Worm (Caenorhabditis elegans) whole organism, L4 larva: Measurements from ENCODE around the gene pkc-1.

Experiments used
- D1046.2 ChIP-seq: fragments of 200-800 bp; sonication (Bioruptor generic); IDR thresholded peaks from 2 replicates; pipeline ENCODE4 v1.3.6; 2022; ENCODE audit warnings: missing genetic modification characterization, missing compliant biosample characterization
- F37D6.2 ChIP-seq: sonication (generic microtip); optimal IDR thresholded peaks from 2 replicates; lab custom pipeline; 2016; ENCODE audit warnings: mild to moderate bottlenecking, missing genetic modification characterization, missing compliant biosample characterization
- F49E8.2 ChIP-seq: sonication (generic microtip); optimal IDR thresholded peaks from 2 replicates; lab custom pipeline; 2016; ENCODE audit warnings: missing compliant biosample characterization, mild to moderate bottlenecking, missing genetic modification characterization, borderline replicate concordance
- Y5F2A.4 ChIP-seq: fragments of 200-800 bp; sonication (Bioruptor generic); optimal IDR thresholded peaks from 2 replicates; lab custom pipeline; 2018; ENCODE audit warnings: mild to moderate bottlenecking, missing genetic modification characterization, missing compliant biosample characterization
- aha-1 ChIP-seq: fragments of 150-350 bp; peaks from one replicate; lab custom pipeline; 2014; ENCODE audit warnings: missing biosample characterization, missing genetic modification characterization
- ceh-32 ChIP-seq: sonication (generic microtip); optimal IDR thresholded peaks from 2 replicates; lab custom pipeline; 2016; ENCODE audit warnings: mild to moderate bottlenecking, missing genetic modification characterization, missing compliant biosample characterization; ENCODE audit not compliant: poor library complexity
- ceh-62 ChIP-seq: sonication (generic microtip); optimal IDR thresholded peaks from 2 replicates; lab custom pipeline; 2017; ENCODE audit warnings: missing biosample characterization, missing genetic modification characterization
- ces-1 ChIP-seq: fragments of 150-350 bp; sonication (generic microtip); optimal IDR thresholded peaks from 4 replicates; lab custom pipeline; 2014; ENCODE audit warnings: missing biosample characterization, missing genetic modification reagents, missing genetic modification characterization
- ctbp-1 ChIP-seq: fragments of 200-800 bp; sonication (Bioruptor generic); IDR thresholded peaks from 2 replicates; pipeline ENCODE4 v1.3.6; 2022; ENCODE audit warnings: missing genetic modification reagents, missing genetic modification characterization, missing compliant biosample characterization
- daf-16 ChIP-seq, 3 experiments: sonication (generic microtip); optimal IDR thresholded peaks; 2 replicates each; lab custom pipeline; 2016 to 2017; ENCODE audit warnings: missing genetic modification characterization in 3 of 3, missing genetic modification reagents in 3 of 3, mild to moderate bottlenecking in 2 of 3, missing compliant biosample characterization in 2 of 3, missing biosample characterization in 1 of 3, moderate library complexity in 1 of 3
- dmd-6 ChIP-seq: fragments of 200-800 bp; sonication (Bioruptor generic); IDR thresholded peaks from 2 replicates; pipeline ENCODE4 v1.3.6; 2022; ENCODE audit warnings: missing genetic modification reagents, missing genetic modification characterization, missing compliant biosample characterization
- dmd-9 ChIP-seq: fragments of 200-800 bp; sonication (Bioruptor generic); IDR thresholded peaks from 2 replicates; pipeline ENCODE4 v1.3.6; 2022; ENCODE audit warnings: missing genetic modification reagents, missing genetic modification characterization, missing compliant biosample characterization
- dve-1 ChIP-seq: sonication (generic microtip); optimal IDR thresholded peaks from 2 replicates; lab custom pipeline; 2017; ENCODE audit warnings: antibody characterized with exemption, mild to moderate bottlenecking, missing genetic modification characterization, missing compliant biosample characterization; ENCODE audit not compliant: insufficient read depth
- egl-43 ChIP-seq: fragments of 200-800 bp; sonication (Bioruptor generic); IDR thresholded peaks from 2 replicates; pipeline ENCODE4 v1.3.6; 2022; ENCODE audit warnings: missing genetic modification reagents, missing genetic modification characterization, missing compliant biosample characterization
- fkh-10 ChIP-seq: fragments of 150-350 bp; optimal IDR thresholded peaks from 2 replicates; lab custom pipeline; 2014; ENCODE audit warnings: missing biosample characterization, missing genetic modification reagents, missing genetic modification characterization
- hif-1 ChIP-seq, 2 experiments: sonication (generic microtip); optimal IDR thresholded peaks; 2 replicates each; lab custom pipeline; 2016 to 2017; ENCODE audit warnings: missing compliant biosample characterization in 2 of 2, missing genetic modification characterization in 2 of 2, missing genetic modification reagents in 2 of 2, missing genotype in 2 of 2, mild to moderate bottlenecking in 1 of 2
- hlh-30 ChIP-seq: sonication (generic microtip); optimal IDR thresholded peaks from 2 replicates; lab custom pipeline; 2017; ENCODE audit warnings: antibody characterized with exemption, mild to moderate bottlenecking, missing genetic modification characterization, missing compliant biosample characterization; ENCODE audit not compliant: insufficient read depth
- hmg-1.1 ChIP-seq: fragments of 200-800 bp; sonication (Bioruptor generic); IDR thresholded peaks from 2 replicates; pipeline ENCODE4 v1.3.6; 2022; ENCODE audit warnings: missing genetic modification reagents, missing genetic modification characterization, missing compliant biosample characterization
- lim-7 ChIP-seq: fragments of 200-800 bp; sonication (Bioruptor generic); IDR thresholded peaks from 2 replicates; pipeline ENCODE4 v1.3.6; 2022; ENCODE audit warnings: missing genetic modification characterization, missing compliant biosample characterization
- lin-13 ChIP-seq: fragments of 150-350 bp; optimal IDR thresholded peaks from 2 replicates; lab custom pipeline; 2014; ENCODE audit warnings: missing biosample characterization, missing genetic modification reagents, missing genetic modification characterization
- lin-38 ChIP-seq: fragments of 200-800 bp; sonication (Bioruptor generic); IDR thresholded peaks from 2 replicates; pipeline ENCODE4 v1.3.6; 2022; ENCODE audit warnings: missing genetic modification reagents, missing genetic modification characterization, missing compliant biosample characterization
- lin-39 ChIP-seq: fragments of 150-350 bp; optimal IDR thresholded peaks from 2 replicates; lab custom pipeline; 2014; ENCODE audit warnings: missing biosample characterization, missing genetic modification reagents, missing genetic modification characterization
- lsy-2 ChIP-seq, 2 experiments: fragments of 150-350 bp in 1 of 2; sonication (generic microtip) in 1 of 2; optimal IDR thresholded peaks; 2 replicates each; lab custom pipeline; 2014 to 2017; ENCODE audit warnings: missing biosample characterization in 2 of 2, missing genetic modification characterization in 2 of 2
- mdl-1 ChIP-seq, 2 experiments: fragments of 150-350 bp in 1 of 2; sonication (generic microtip) in 1 of 2; optimal IDR thresholded peaks; 2 replicates each; lab custom pipeline; 2014 to 2017; ENCODE audit warnings: missing biosample characterization in 2 of 2, missing genetic modification characterization in 2 of 2
- mep-1 ChIP-seq: fragments of 150-350 bp; sonication (generic microtip); optimal IDR thresholded peaks from 3 replicates; lab custom pipeline; 2014; ENCODE audit warnings: missing biosample characterization, missing genetic modification characterization
- mxl-3 ChIP-seq: fragments of 200-800 bp; sonication (Bioruptor generic); optimal IDR thresholded peaks from 2 replicates; lab custom pipeline; 2018; ENCODE audit warnings: mild to moderate bottlenecking, missing genetic modification characterization, missing compliant biosample characterization
- nhr-11 ChIP-seq: fragments of 150-350 bp; optimal IDR thresholded peaks from 2 replicates; lab custom pipeline; 2014; ENCODE audit warnings: missing biosample characterization, missing genetic modification characterization
- nhr-6 ChIP-seq: fragments of 150-350 bp; optimal IDR thresholded peaks from 2 replicates; lab custom pipeline; 2014; ENCODE audit warnings: missing biosample characterization, missing genetic modification characterization
- nhr-77 ChIP-seq: fragments of 150-350 bp; optimal IDR thresholded peaks from 2 replicates; lab custom pipeline; 2014; ENCODE audit warnings: missing biosample characterization, missing genetic modification characterization
- rbr-2 ChIP-seq: sonication (generic microtip); optimal IDR thresholded peaks from 2 replicates; lab custom pipeline; 2016; ENCODE audit warnings: missing genotype, missing genetic modification characterization, missing compliant biosample characterization
- snpc-1.2 ChIP-seq: fragments of 200-800 bp; sonication (Bioruptor generic); IDR thresholded peaks from 2 replicates; pipeline ENCODE4 v1.3.6; 2022; ENCODE audit warnings: missing genetic modification reagents, missing genetic modification characterization, missing compliant biosample characterization
- unc-130 ChIP-seq: sonication (generic microtip); optimal IDR thresholded peaks from 2 replicates; lab custom pipeline; 2016; ENCODE audit warnings: missing genetic modification reagents, missing genetic modification characterization, missing compliant biosample characterization
- vab-7 ChIP-seq: fragments of 200-800 bp; sonication (Bioruptor generic); IDR thresholded peaks from 2 replicates; pipeline ENCODE4 v1.3.6; 2022; ENCODE audit warnings: missing genetic modification reagents, missing genetic modification characterization, missing compliant biosample characterization
- zfp-2 ChIP-seq: sonication (generic microtip); optimal IDR thresholded peaks from 2 replicates; lab custom pipeline; 2016; ENCODE audit warnings: mild to moderate bottlenecking, missing genetic modification characterization, missing compliant biosample characterization
- zfp-3 ChIP-seq: fragments of 200-800 bp; sonication (Bioruptor generic); conservative IDR thresholded peaks from 2 replicates; pipeline ENCODE4 v1.3.6; 2022; ENCODE audit warnings: missing genetic modification reagents, missing genetic modification characterization, missing compliant biosample characterization
- zip-11 ChIP-seq: fragments of 200-800 bp; sonication (Bioruptor generic); IDR thresholded peaks from 2 replicates; pipeline ENCODE4 v1.3.6; 2022; ENCODE audit warnings: missing genetic modification characterization, missing compliant biosample characterization
- ztf-7 ChIP-seq: fragments of 150-350 bp; optimal IDR thresholded peaks from 2 replicates; lab custom pipeline; 2014; ENCODE audit warnings: missing biosample characterization, missing genetic modification characterization

pkc-1 gene

DNA sequence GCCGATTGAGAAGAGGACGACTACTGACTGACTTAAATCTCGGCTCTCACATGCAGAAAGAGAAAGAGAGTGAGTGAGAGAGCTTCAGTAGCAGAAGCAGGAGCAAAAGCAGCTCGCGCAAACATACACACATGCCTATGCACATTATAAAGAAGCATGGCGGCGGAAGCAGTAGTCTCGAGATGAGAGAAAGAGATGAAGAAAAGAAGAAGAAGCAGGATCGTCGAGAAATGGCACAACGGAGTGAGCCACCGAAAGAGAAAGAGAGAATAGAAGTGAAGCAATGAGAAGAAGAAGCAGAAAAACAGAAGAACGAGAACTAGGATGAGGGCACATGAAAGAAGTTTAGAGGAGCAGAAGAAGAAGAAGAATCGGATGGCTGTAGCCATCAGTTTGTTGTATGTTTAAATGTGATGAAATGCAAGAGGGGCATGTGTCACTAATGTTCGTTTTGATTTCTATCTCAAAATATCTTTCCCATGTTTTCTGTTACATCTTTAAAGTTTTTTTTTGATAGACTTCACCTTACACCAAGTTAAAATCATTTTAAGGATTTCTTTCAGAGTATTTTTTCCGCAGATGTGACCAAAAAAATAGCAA is 5.0 kb downstream of the pkc-1 start (continued):
- TF ChIP-seq egl-43 (GFP tag; lab: Robert Waterston, UW) = no peak; the same call in 1 of the 2 replicates
- TF ChIP-seq lsy-2 (tag; optimal IDR thresholded peaks at IDR 0.05; lab: Kevin White, UChicago) = peak; percentile 28 to 49
- TF ChIP-seq snpc-1.2 (GFP tag; lab: Robert Waterston, UW) = no peak
- no peak for TF ChIP-seq lim-7 (GFP tag; lab: Robert Waterston, UW)
- TF ChIP-seq hif-1 (tag; optimal IDR thresholded peaks at IDR 0.05; lab: Kevin White, UChicago) = peak in 1 of 2 experiments; percentile 5
- peak; percentile 86 for TF ChIP-seq hlh-30 (tag; lab: Kevin White, UChicago)
- TF ChIP-seq lin-38 (GFP tag; lab: Robert Waterston, UW) = no peak
- TF ChIP-seq unc-130 (GFP tag; lab: Kevin White, UChicago) = no peak
- peak; percentile 93 for TF ChIP-seq fkh-10
- TF ChIP-seq nhr-6 = peak; percentile 39
- peak; percentile 31 for TF ChIP-seq mep-1 (tag; lab: Kevin White, UChicago)
- TF ChIP-seq ceh-62 = no peak
- TF ChIP-seq rbr-2 (tag; lab: Kevin White, UChicago) = peak; percentile 76
- no peak for TF ChIP-seq F49E8.2 (tag; lab: Kevin White, UChicago)
- no peak for TF ChIP-seq zip-11 (GFP tag; lab: Robert Waterston, UW)
- no peak for TF ChIP-seq dmd-9 (GFP tag; lab: Robert Waterston, UW)
- no peak for TF ChIP-seq dmd-6 (GFP tag; lab: Robert Waterston, UW)
- no peak for TF ChIP-seq zfp-3 (GFP tag; lab: Robert Waterston, UW)
- TF ChIP-seq nhr-11 (tag; lab: Kevin White, UChicago) = peak; percentile 83
- TF ChIP-seq vab-7 (GFP tag; lab: Robert Waterston, UW) = peak; percentile 24; the same call in 1 of the 2 replicates
- no peak for TF ChIP-seq nhr-77 (tag; lab: Kevin White, UChicago)
- no peak for TF ChIP-seq ztf-7 (tag; lab: Kevin White, UChicago)
- TF ChIP-seq, all 104 proteins: peak for 18

- peak; percentile 64 for TF ChIP-seq hlh-30 (tag; lab: Kevin White, UChicago)
- peak; percentile 18 for TF ChIP-seq mep-1 (tag; lab: Kevin White, UChicago)
- TF ChIP-seq mxl-3 (GFP tag; lab: Kevin White, UChicago) = peak; percentile 40
- TF ChIP-seq ceh-32 (tag; lab: Kevin White, UChicago) = peak; percentile 28
- no peak for TF ChIP-seq lin-39
- peak; percentile 94 for TF ChIP-seq fkh-10
- TF ChIP-seq ctbp-1 (GFP tag; lab: Robert Waterston, UW) = peak; percentile 66; the same call in 1 of the 2 replicates
- peak; percentile 2 for TF ChIP-seq nhr-11 (tag; lab: Kevin White, UChicago)
- TF ChIP-seq mdl-1 (tag; optimal IDR thresholded peaks at IDR 0.05; lab: Kevin White, UChicago) = peak in 1 of 2 experiments; percentile 68
- TF ChIP-seq Y5F2A.4 = no peak
- peak in 1 of 2 experiments; percentile 3 for TF ChIP-seq daf-16 (GFP tag; optimal IDR thresholded peaks at IDR 0.05; lab: Kevin White, UChicago)
- TF ChIP-seq daf-16 (tag; optimal IDR thresholded peaks at IDR 0.05; lab: Kevin White, UChicago) = no peak
- TF ChIP-seq lin-13 (GFP tag; lab: Kevin White, UChicago) = no peak
- peak; percentile 88 for TF ChIP-seq ces-1 (GFP tag; lab: Kevin White, UChicago)
- TF ChIP-seq dve-1 = no peak
- no peak for TF ChIP-seq D1046.2 (GFP tag; lab: Robert Waterston, UW)
- no peak for TF ChIP-seq hmg-1.1 (GFP tag; lab: Robert Waterston, UW)
- no peak for TF ChIP-seq zfp-2 (tag; lab: Kevin White, UChicago)
- peak; percentile 3 for TF ChIP-seq F37D6.2 (tag; lab: Kevin White, UChicago)
- peak in 1 of 2 experiments; percentile 29 for TF ChIP-seq lsy-2 (tag; optimal IDR thresholded peaks at IDR 0.05; lab: Kevin White, UChicago)
- TF ChIP-seq aha-1 = peak; percentile 82
- peak in 1 of 2 experiments; percentile 2 for TF ChIP-seq hif-1 (tag; optimal IDR thresholded peaks at IDR 0.05; lab: Kevin White, UChicago)
These were observed 6.3 kb downstream of the pkc-1 start for ce11 chrV:12025683-12026082.
